Worm (Caenorhabditis elegans) whole organism, late embryonic: Measurements from ENCODE around the gene F25H9.6.
A peak's percentile ranks its signal among the peaks of the same experiment; 100 is the strongest.

Experiments used
- C38D4.7 ChIP-seq: fragments of 200-800 bp; sonication (Bioruptor generic); optimal IDR thresholded peaks from 2 replicates; lab custom pipeline; 2018; ENCODE audit warnings: mild to moderate bottlenecking, missing genetic modification characterization, moderate library complexity, missing compliant biosample characterization
- F13H6.1 ChIP-seq: sonication (generic microtip); optimal IDR thresholded peaks from 2 replicates; lab custom pipeline; 2016; ENCODE audit warnings: missing genetic modification characterization, missing compliant biosample characterization
- K02D7.2 ChIP-seq: sonication (generic microtip); optimal IDR thresholded peaks from 2 replicates; lab custom pipeline; 2017; ENCODE audit warnings: mild to moderate bottlenecking, missing genetic modification characterization, missing compliant biosample characterization
- T23F11.4 ChIP-seq: fragments of 200-800 bp; sonication (Bioruptor generic); optimal IDR thresholded peaks from 2 replicates; lab custom pipeline; 2018; ENCODE audit warnings: mild to moderate bottlenecking, missing genetic modification characterization, missing compliant biosample characterization
- Y22D7AL.16 ChIP-seq: sonication (generic microtip); optimal IDR thresholded peaks from 2 replicates; lab custom pipeline; 2016; ENCODE audit warnings: missing genetic modification characterization, missing compliant biosample characterization
- ahr-1 ChIP-seq: sonication (generic microtip); optimal IDR thresholded peaks from 2 replicates; lab custom pipeline; 2016; ENCODE audit warnings: missing genetic modification characterization, missing compliant biosample characterization
- ama-1 ChIP-seq: fragments of 150-350 bp; optimal IDR thresholded peaks from 2 replicates; lab custom pipeline; 2014
- ceh-14 ChIP-seq: sonication (generic microtip); optimal IDR thresholded peaks from 2 replicates; lab custom pipeline; 2016; ENCODE audit warnings: missing genotype, missing genetic modification characterization, missing compliant biosample characterization
- ceh-18 ChIP-seq: sonication (generic microtip); optimal IDR thresholded peaks from 2 replicates; lab custom pipeline; 2016; ENCODE audit warnings: missing genetic modification characterization, missing compliant biosample characterization
- ceh-19 ChIP-seq: fragments of 200-800 bp; sonication (Bioruptor generic); optimal IDR thresholded peaks from 2 replicates; lab custom pipeline; 2018; ENCODE audit warnings: mild to moderate bottlenecking, missing genetic modification characterization, missing compliant biosample characterization
- ceh-2 ChIP-seq: sonication (generic microtip); optimal IDR thresholded peaks from 2 replicates; lab custom pipeline; 2016; ENCODE audit warnings: missing genotype, missing genetic modification characterization, missing compliant biosample characterization
- ceh-24 ChIP-seq: sonication (generic microtip); optimal IDR thresholded peaks from 2 replicates; lab custom pipeline; 2016; ENCODE audit warnings: mild to moderate bottlenecking, missing genetic modification characterization, missing compliant biosample characterization
- ceh-31 ChIP-seq: sonication (generic microtip); optimal IDR thresholded peaks from 2 replicates; lab custom pipeline; 2016; ENCODE audit warnings: missing genetic modification characterization, missing compliant biosample characterization
- ceh-45 ChIP-seq: fragments of 200-800 bp; sonication (Bioruptor generic); IDR thresholded peaks from 2 replicates; pipeline ENCODE4 v1.3.6; 2022; ENCODE audit warnings: missing genetic modification reagents, missing genetic modification characterization, missing compliant biosample characterization
- ceh-48 ChIP-seq: sonication (generic microtip); optimal IDR thresholded peaks from 2 replicates; lab custom pipeline; 2016; ENCODE audit warnings: missing genetic modification characterization, inconsistent platforms, missing compliant biosample characterization
- ceh-6 ChIP-seq: fragments of 200-800 bp; sonication (Bioruptor generic); optimal IDR thresholded peaks from 2 replicates; lab custom pipeline; 2018; ENCODE audit warnings: mild to moderate bottlenecking, missing genetic modification characterization, missing compliant biosample characterization
- che-1 ChIP-seq: sonication (generic microtip); optimal IDR thresholded peaks from 2 replicates; lab custom pipeline; 2016; ENCODE audit warnings: mild to moderate bottlenecking, missing genetic modification characterization, missing compliant biosample characterization
- dve-1 ChIP-seq: sonication (generic microtip); optimal IDR thresholded peaks from 2 replicates; lab custom pipeline; 2017; ENCODE audit warnings: antibody characterized with exemption, mild to moderate bottlenecking, missing genetic modification characterization, missing compliant biosample characterization
- eyg-1 ChIP-seq: sonication (generic microtip); optimal IDR thresholded peaks from 2 replicates; lab custom pipeline; 2016; ENCODE audit warnings: missing genotype, missing genetic modification characterization, missing compliant biosample characterization
- fax-1 ChIP-seq: sonication (generic microtip); optimal IDR thresholded peaks from 2 replicates; lab custom pipeline; 2016; ENCODE audit warnings: missing genotype, missing genetic modification characterization, missing compliant biosample characterization
- fkh-6 ChIP-seq: sonication (generic microtip); optimal IDR thresholded peaks from 2 replicates; lab custom pipeline; 2016; ENCODE audit warnings: missing genetic modification characterization, missing compliant biosample characterization
- gmeb-2 ChIP-seq: sonication (generic microtip); optimal IDR thresholded peaks from 2 replicates; lab custom pipeline; 2016; ENCODE audit warnings: missing genetic modification characterization, inconsistent platforms, missing compliant biosample characterization
- hlh-13 ChIP-seq: fragments of 200-800 bp; sonication (Bioruptor generic); optimal IDR thresholded peaks from 2 replicates; lab custom pipeline; 2018; ENCODE audit warnings: mild to moderate bottlenecking, missing genetic modification characterization, missing compliant biosample characterization
- hlh-8 ChIP-seq: sonication (generic microtip); optimal IDR thresholded peaks from 2 replicates; lab custom pipeline; 2016; ENCODE audit warnings: missing genotype, missing genetic modification characterization, missing compliant biosample characterization
- mec-3 ChIP-seq: sonication (generic microtip); optimal IDR thresholded peaks from 2 replicates; lab custom pipeline; 2016; ENCODE audit warnings: borderline replicate concordance, missing genetic modification characterization, missing compliant biosample characterization
- nhr-232 ChIP-seq: sonication (generic microtip); optimal IDR thresholded peaks from 2 replicates; lab custom pipeline; 2016; ENCODE audit warnings: missing genetic modification characterization, missing compliant biosample characterization
- odd-2 ChIP-seq: sonication (generic microtip); optimal IDR thresholded peaks from 2 replicates; lab custom pipeline; 2017; ENCODE audit warnings: antibody characterized with exemption, mild to moderate bottlenecking, missing genetic modification characterization, missing compliant biosample characterization
- pha-4 ChIP-seq: fragments of 150-350 bp; optimal IDR thresholded peaks from 2 replicates; lab custom pipeline; 2018; ENCODE audit warnings: missing biosample characterization, missing genetic modification reagents, missing genetic modification characterization
- pros-1 ChIP-seq: fragments of 150-350 bp; optimal IDR thresholded peaks from 2 replicates; lab custom pipeline; 2014; ENCODE audit warnings: missing biosample characterization, missing genetic modification reagents, missing genetic modification characterization
- ref-2 ChIP-seq: sonication (generic microtip); optimal IDR thresholded peaks from 2 replicates; lab custom pipeline; 2016; ENCODE audit warnings: missing genetic modification characterization, missing compliant biosample characterization
- rnt-1 ChIP-seq: sonication (generic microtip); optimal IDR thresholded peaks from 2 replicates; lab custom pipeline; 2016; ENCODE audit warnings: missing genetic modification characterization, missing compliant biosample characterization
- sdc-2 ChIP-seq: sonication (generic microtip); optimal IDR thresholded peaks from 2 replicates; lab custom pipeline; 2016; ENCODE audit warnings: missing genotype, missing genetic modification characterization, missing compliant biosample characterization
- ttx-3 ChIP-seq: sonication (generic microtip); optimal IDR thresholded peaks from 2 replicates; lab custom pipeline; 2016; ENCODE audit warnings: missing genetic modification reagents, missing genetic modification characterization, missing compliant biosample characterization
- unc-3 ChIP-seq, 2 experiments: fragments of 200-800 bp in 1 of 2; sonication (Bioruptor generic) in 1 of 2; sonication (generic microtip) in 1 of 2; conservative IDR thresholded peaks in 1 of 2; optimal IDR thresholded peaks in 1 of 2; 2 replicates each; pipeline versions ENCODE4 v1.3.6 to Lab custom; 2016 to 2022; ENCODE audit warnings: missing compliant biosample characterization in 2 of 2, missing genetic modification characterization in 2 of 2, missing genetic modification reagents in 1 of 2
- unc-42 ChIP-seq: sonication (generic microtip); optimal IDR thresholded peaks from 2 replicates; lab custom pipeline; 2016; ENCODE audit warnings: missing genotype, missing genetic modification characterization, missing compliant biosample characterization
- unc-55 ChIP-seq: sonication (generic microtip); optimal IDR thresholded peaks from 2 replicates; lab custom pipeline; 2017; ENCODE audit warnings: missing biosample characterization, missing genetic modification reagents, missing genetic modification characterization
- unc-86 ChIP-seq: sonication (generic microtip); optimal IDR thresholded peaks from 2 replicates; lab custom pipeline; 2016; ENCODE audit warnings: missing genetic modification characterization, missing compliant biosample characterization
- zip-5 ChIP-seq: sonication (generic microtip); optimal IDR thresholded peaks from 2 replicates; lab custom pipeline; 2016; ENCODE audit warnings: missing genetic modification characterization, missing compliant biosample characterization

F25H9.6 gene

DNA sequence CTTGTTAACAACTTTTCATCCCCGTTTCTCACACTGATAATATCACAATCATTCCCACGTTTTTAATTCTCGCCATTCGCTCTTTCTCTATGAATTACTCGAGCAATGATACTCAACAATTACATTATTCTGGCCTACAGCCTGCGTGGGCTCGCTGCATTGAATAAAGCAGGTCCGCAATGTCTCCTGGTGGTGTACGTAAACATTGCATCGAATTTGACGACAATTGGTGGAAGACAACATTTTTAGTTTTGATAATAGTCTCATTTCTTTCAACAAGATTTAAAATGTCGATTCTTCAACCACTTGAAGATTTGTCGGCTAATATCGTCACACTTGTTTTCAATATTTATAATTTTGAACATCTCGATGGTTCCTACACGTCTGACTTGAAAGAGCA is 8.8 kb downstream of the F25H9.6 start, which contains the start of gene bath-39:
Gene bath-39, plus strand, starts transcription at position 137 of the 400 bp plus-strand sequence.
- TF ChIP-seq ceh-31: peak; percentile 22
- TF ChIP-seq unc-42 (tag; lab: Kevin White, UChicago): peak; percentile 75
- TF ChIP-seq ceh-6: no peak

DNA sequence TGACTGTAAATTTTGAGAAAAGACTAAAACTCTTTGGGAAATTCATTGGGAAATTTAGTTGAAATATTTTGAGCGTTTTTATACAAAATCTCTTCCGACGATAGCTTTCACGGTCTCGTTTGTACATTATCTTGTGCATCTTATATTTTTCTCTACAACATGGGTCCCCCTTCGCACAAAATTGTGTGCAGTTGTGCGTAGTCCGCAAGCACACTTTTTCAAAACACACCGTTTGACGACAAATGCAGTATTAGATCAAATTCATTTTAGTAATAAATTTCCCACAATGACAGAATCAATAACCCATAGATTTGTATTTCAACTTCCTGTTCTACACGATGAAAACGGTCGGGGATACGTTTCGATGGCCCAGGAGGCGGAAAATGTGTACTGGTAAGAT is 10.3 kb downstream of the F25H9.6 start, which contains the start of gene F25H9.2:
Gene F25H9.2, plus strand, starts transcription at position 226 of the 400 bp plus-strand sequence.
- TF ChIP-seq ceh-18 (tag; lab: Kevin White, UChicago) (no peak), ref-2 (tag; lab: Kevin White, UChicago) (no peak), unc-86 (tag; lab: Kevin White, UChicago) (no peak), F13H6.1 (tag; lab: Kevin White, UChicago) (no peak), ceh-19 (GFP tag; lab: Kevin White, UChicago) (no peak), hlh-13 (GFP tag; lab: Kevin White, UChicago) (no peak), unc-55 (GFP tag; lab: Kevin White, UChicago) (peak; percentile 22)

DNA sequence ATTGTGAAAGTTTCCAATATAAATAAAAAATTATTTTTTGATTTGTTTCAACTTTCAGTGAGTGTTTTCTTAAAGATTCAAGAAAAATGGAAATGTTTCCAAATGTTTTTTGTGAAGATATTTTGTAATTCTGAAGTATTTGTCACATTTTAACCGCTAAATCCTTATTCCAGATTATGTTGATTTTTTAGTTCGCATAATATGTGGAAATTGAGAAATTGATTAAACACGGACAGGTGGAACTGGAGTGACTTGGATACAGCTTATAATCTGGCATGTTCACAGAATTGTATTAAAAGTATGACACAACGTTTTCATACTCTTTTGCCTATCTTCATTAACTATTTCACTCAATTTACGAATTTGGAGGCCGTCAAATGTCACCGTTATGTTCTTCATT is 12.7 kb downstream of the F25H9.6 start, which contains the start of gene lurp-3:
Gene lurp-3, plus strand, starts transcription at position 301 of the 400 bp plus-strand sequence.
- TF ChIP-seq T23F11.4 (GFP tag; lab: Kevin White, UChicago) (no peak), eyg-1 (tag; lab: Kevin White, UChicago) (no peak), K02D7.2 (tag; lab: Kevin White, UChicago) (no peak), odd-2 (tag; lab: Kevin White, UChicago) (no peak), ceh-24 (tag; lab: Kevin White, UChicago) (no peak), rnt-1 (tag; lab: Kevin White, UChicago) (no peak), ahr-1 (no peak), hlh-8 (no peak), unc-55 (GFP tag; lab: Kevin White, UChicago) (no peak), ref-2 (tag; lab: Kevin White, UChicago) (no peak), fkh-6 (tag; lab: Kevin White, UChicago) (no peak), fax-1 (tag; lab: Kevin White, UChicago) (no peak), gmeb-2 (tag; lab: Kevin White, UChicago) (no peak), pros-1 (tag; lab: Kevin White, UChicago) (no peak), zip-5 (tag; lab: Kevin White, UChicago) (no peak), ama-1 (lab: Kevin White, UChicago) (no peak), sdc-2 (tag; lab: Kevin White, UChicago) (no peak)

DNA sequence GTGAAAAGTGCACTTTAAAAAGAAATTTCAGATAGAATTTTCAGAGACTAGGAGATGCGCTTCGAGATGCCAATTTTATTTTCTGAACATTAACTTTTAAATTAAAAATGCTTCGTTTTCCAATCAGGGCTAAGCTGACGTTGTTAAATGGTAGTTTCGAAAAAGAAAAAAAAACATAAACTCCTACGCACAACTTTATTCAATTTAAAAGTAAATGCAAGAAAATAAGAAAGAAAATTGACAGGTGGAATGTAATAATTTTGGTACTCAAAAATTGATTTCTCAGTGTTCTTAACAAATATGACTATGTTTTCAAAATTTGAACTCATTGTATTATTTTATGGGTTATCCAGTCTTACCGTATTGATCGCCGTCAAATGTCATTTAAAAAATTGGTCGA is 14.8 kb downstream of the F25H9.6 start, which contains the start of gene lurp-2:
Gene lurp-2, plus strand, starts transcription at position 301 of the 400 bp plus-strand sequence.
- TF ChIP-seq ceh-31: no peak
- TF ChIP-seq ceh-24 (tag; lab: Kevin White, UChicago): no peak
- TF ChIP-seq ttx-3 (tag; lab: Kevin White, UChicago): no peak
- TF ChIP-seq ceh-18 (tag; lab: Kevin White, UChicago): no peak
- no peak for TF ChIP-seq ceh-2 (tag; lab: Kevin White, UChicago)
- TF ChIP-seq T23F11.4 (GFP tag; lab: Kevin White, UChicago): no peak
- no peak for TF ChIP-seq eyg-1 (tag; lab: Kevin White, UChicago)
- no peak for TF ChIP-seq ref-2 (tag; lab: Kevin White, UChicago)
- no peak for TF ChIP-seq C38D4.7 (GFP tag; lab: Kevin White, UChicago)
- TF ChIP-seq Y22D7AL.16: no peak
- no peak for TF ChIP-seq ceh-48 (tag; lab: Kevin White, UChicago)
- TF ChIP-seq che-1 (tag; lab: Kevin White, UChicago): no peak
- no peak for TF ChIP-seq mec-3

ce11 chrV:13445229-13445949 is 22.8 kb downstream of the F25H9.6 start, which contains the start of gene Y2H9A.4:
Gene Y2H9A.4, plus strand, starts transcription at chrV:13445899.
- TF ChIP-seq ceh-14 (no peak), unc-3 (GFP tag; conservative IDR thresholded peaks at IDR 0.05; lab: Robert Waterston, UW) (no peak), unc-3 (tag; optimal IDR thresholded peaks at IDR 0.05; lab: Kevin White, UChicago) (no peak), dve-1 (no peak), ceh-6 (no peak), odd-2 (tag; lab: Kevin White, UChicago) (no peak), hlh-13 (GFP tag; lab: Kevin White, UChicago) (no peak), ahr-1 (no peak), C38D4.7 (GFP tag; lab: Kevin White, UChicago) (no peak), unc-42 (tag; lab: Kevin White, UChicago) (no peak), nhr-232 (tag; lab: Kevin White, UChicago) (no peak), ceh-45 (GFP tag; lab: Robert Waterston, UW) (no peak), ceh-24 (tag; lab: Kevin White, UChicago) (no peak), unc-55 (GFP tag; lab: Kevin White, UChicago) (no peak), pha-4 (tag; lab: Kevin White, UChicago) (no peak), ama-1 (lab: Kevin White, UChicago) (no peak)
